Worm (Caenorhabditis elegans) whole organism, midembryonic: ENCODE data around the gene srbc-60.

Experiments
- klf-2 ChIP-seq: fragments of 200-800 bp; sonication (Bioruptor generic); conservative IDR thresholded peaks from 2 replicates; pipeline ENCODE4 v1.3.6; 2022; ENCODE audit warnings: missing genetic modification reagents, missing genetic modification characterization, missing compliant biosample characterization
- tab-1 ChIP-seq: fragments of 200-800 bp; sonication (Bioruptor generic); IDR thresholded peaks from 2 replicates; pipeline ENCODE4 v1.3.6; 2022; ENCODE audit warnings: missing genetic modification characterization, missing compliant biosample characterization
- ztf-29 ChIP-seq: fragments of 200-800 bp; sonication (Bioruptor generic); IDR thresholded peaks from 2 replicates; pipeline ENCODE4 v1.3.6; 2022; ENCODE audit warnings: missing genetic modification reagents, missing genetic modification characterization, missing compliant biosample characterization

DNA sequence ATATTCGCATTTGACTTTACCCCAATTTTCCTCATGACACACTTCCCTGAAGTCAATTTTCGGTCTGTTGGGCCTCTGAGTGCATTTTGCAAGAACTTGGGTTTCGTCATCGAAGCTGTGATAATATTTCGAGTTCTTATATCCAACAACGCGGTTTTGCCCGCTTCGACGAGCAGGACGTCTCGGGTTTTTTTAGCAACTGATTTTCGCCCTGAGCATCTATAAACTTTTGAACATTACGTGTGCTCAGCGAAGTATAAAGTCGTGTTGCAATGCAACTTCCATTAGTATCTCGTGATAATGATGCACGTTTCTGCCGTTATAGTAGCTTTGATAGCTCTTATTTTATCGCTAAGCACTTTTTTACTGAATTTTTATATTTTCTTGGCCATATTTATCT lies at the start of gene srbc-60:
- TF ChIP-seq ztf-29 (GFP tag; lab: Robert Waterston, UW), result no peak
- TF ChIP-seq klf-2 (GFP tag; lab: Robert Waterston, UW), result no peak
- no peak for TF ChIP-seq tab-1 (GFP tag; lab: Robert Waterston, UW)
